Worm (Caenorhabditis elegans) whole organism, young adult: ENCODE results near the gene C01B10.9.

Experiments used
- B0019.2 ChIP-seq: fragments of 200-800 bp; sonication (Bioruptor generic); conservative IDR thresholded peaks from 2 replicates; pipeline ENCODE4 v1.3.6; 2022; ENCODE audit warnings: missing genetic modification reagents, missing genetic modification characterization, missing compliant biosample characterization
- B0261.1 ChIP-seq: sonication (generic microtip); optimal IDR thresholded peaks from 2 replicates; lab custom pipeline; 2016; ENCODE audit warnings: mild to moderate bottlenecking, missing genetic modification characterization, moderate library complexity, missing compliant biosample characterization
- F37B4.10 ChIP-seq: fragments of 200-800 bp; sonication (Bioruptor generic); IDR thresholded peaks from 2 replicates; pipeline ENCODE4 v1.3.6; 2022; ENCODE audit warnings: missing genetic modification characterization, missing compliant biosample characterization
- Y56A3A.18 ChIP-seq: fragments of 200-800 bp; sonication (Bioruptor generic); IDR thresholded peaks from 2 replicates; pipeline ENCODE4 v1.3.6; 2022; ENCODE audit warnings: missing genetic modification reagents, missing genetic modification characterization, missing compliant biosample characterization
- Y79H2A.3 ChIP-seq: fragments of 200-800 bp; sonication (Bioruptor generic); conservative IDR thresholded peaks from 2 replicates; pipeline ENCODE4 v1.3.6; 2022; ENCODE audit warnings: missing genetic modification reagents, missing genetic modification characterization, missing compliant biosample characterization
- atf-7 ChIP-seq: sonication (generic microtip); optimal IDR thresholded peaks from 2 replicates; lab custom pipeline; 2017; ENCODE audit warnings: mild to moderate bottlenecking, missing genetic modification characterization, missing compliant biosample characterization
- athp-1 ChIP-seq: sonication (generic microtip); optimal IDR thresholded peaks from 2 replicates; lab custom pipeline; 2017; ENCODE audit warnings: mild to moderate bottlenecking, missing genetic modification characterization, missing compliant biosample characterization
- attf-6 ChIP-seq: fragments of 200-800 bp; sonication (Bioruptor generic); IDR thresholded peaks from 2 replicates; pipeline ENCODE4 v1.3.6; 2022; ENCODE audit warnings: missing genetic modification reagents, missing genetic modification characterization, missing compliant biosample characterization
- cebp-1 ChIP-seq, 2 experiments: fragments of 200-800 bp in 1 of 2; sonication (Bioruptor generic) in 1 of 2; sonication (generic microtip) in 1 of 2; IDR thresholded peaks in 1 of 2; optimal IDR thresholded peaks in 1 of 2; 2 replicates each; pipeline versions ENCODE4 v1.3.6 to Lab custom; 2017 to 2022; ENCODE audit warnings: missing compliant biosample characterization in 2 of 2, missing genetic modification characterization in 2 of 2, mild to moderate bottlenecking in 1 of 2, missing genetic modification reagents in 1 of 2, moderate library complexity in 1 of 2
- ceh-100 ChIP-seq: fragments of 200-800 bp; sonication (Bioruptor generic); IDR thresholded peaks from 2 replicates; pipeline ENCODE4 v1.3.6; 2022; ENCODE audit warnings: missing genetic modification reagents, missing genetic modification characterization, missing compliant biosample characterization
- ceh-79 ChIP-seq: sonication (generic microtip); optimal IDR thresholded peaks from 2 replicates; lab custom pipeline; 2017; ENCODE audit warnings: mild to moderate bottlenecking, missing genetic modification characterization, missing compliant biosample characterization
- chd-7 ChIP-seq: sonication (generic microtip); optimal IDR thresholded peaks from 2 replicates; lab custom pipeline; 2016; ENCODE audit warnings: mild to moderate bottlenecking, missing genetic modification characterization, moderate library complexity, missing compliant biosample characterization
- dpl-1 ChIP-seq: fragments of 150-350 bp; optimal IDR thresholded peaks from 2 replicates; lab custom pipeline; 2014; ENCODE audit warnings: missing biosample characterization, missing genetic modification reagents, missing genetic modification characterization
- efl-1 ChIP-seq: fragments of 150-350 bp; optimal IDR thresholded peaks from 2 replicates; lab custom pipeline; 2014; ENCODE audit warnings: missing biosample characterization, missing genetic modification reagents, missing genetic modification characterization
- ekl-4 ChIP-seq: fragments of 200-800 bp; sonication (Bioruptor generic); IDR thresholded peaks from 2 replicates; pipeline ENCODE4 v1.3.6; 2022; ENCODE audit warnings: missing genetic modification reagents, missing genetic modification characterization, missing compliant biosample characterization
- gei-17 ChIP-seq: fragments of 200-800 bp; sonication (Bioruptor generic); optimal IDR thresholded peaks from 2 replicates; lab custom pipeline; 2018; ENCODE audit warnings: mild to moderate bottlenecking, missing genetic modification characterization, missing compliant biosample characterization
- lag-1 ChIP-seq: fragments of 200-800 bp; sonication (Bioruptor generic); IDR thresholded peaks from 2 replicates; pipeline ENCODE4 v1.3.6; 2022; ENCODE audit warnings: missing genetic modification reagents, missing genetic modification characterization, missing compliant biosample characterization
- let-607 ChIP-seq, 2 experiments: fragments of 200-800 bp in 1 of 2; sonication (Bioruptor generic) in 1 of 2; sonication (generic microtip) in 1 of 2; optimal IDR thresholded peaks; 2 replicates each; lab custom pipeline; 2016 to 2018; ENCODE audit warnings: mild to moderate bottlenecking in 2 of 2, missing compliant biosample characterization in 2 of 2, missing genetic modification characterization in 2 of 2, moderate library complexity in 2 of 2, missing genotype in 1 of 2
- lin-40 ChIP-seq: sonication (generic microtip); optimal IDR thresholded peaks from 2 replicates; lab custom pipeline; 2016; ENCODE audit warnings: missing genetic modification characterization, mild to moderate bottlenecking, missing compliant biosample characterization, missing genotype, missing genetic modification reagents
- lin-54 ChIP-seq: fragments of 200-800 bp; sonication (Bioruptor generic); optimal IDR thresholded peaks from 2 replicates; lab custom pipeline; 2018; ENCODE audit warnings: mild to moderate bottlenecking, missing genetic modification characterization, missing compliant biosample characterization
- lir-1 ChIP-seq: fragments of 200-800 bp; sonication (Bioruptor generic); conservative IDR thresholded peaks from 2 replicates; pipeline ENCODE4 v1.3.6; 2022; ENCODE audit warnings: missing genetic modification reagents, missing genetic modification characterization, missing compliant biosample characterization
- lsy-27 ChIP-seq: sonication (generic microtip); optimal IDR thresholded peaks from 2 replicates; lab custom pipeline; 2017; ENCODE audit warnings: missing genetic modification characterization, mild to moderate bottlenecking, missing compliant biosample characterization, antibody characterized with exemption, missing genotype, borderline replicate concordance; ENCODE audit not compliant: insufficient read depth
- madf-8 ChIP-seq: fragments of 200-800 bp; sonication (Bioruptor generic); conservative IDR thresholded peaks from 2 replicates; pipeline ENCODE4 v1.3.6; 2022; ENCODE audit warnings: missing genetic modification reagents, missing genetic modification characterization, missing compliant biosample characterization
- mcd-1 ChIP-seq: fragments of 200-800 bp; sonication (Bioruptor generic); IDR thresholded peaks from 2 replicates; pipeline ENCODE4 v1.3.6; 2022; ENCODE audit warnings: missing genetic modification reagents, missing genetic modification characterization, missing compliant biosample characterization
- nhr-179 ChIP-seq: sonication (generic microtip); optimal IDR thresholded peaks from 2 replicates; lab custom pipeline; 2016; ENCODE audit warnings: mild to moderate bottlenecking, missing genetic modification characterization, missing compliant biosample characterization
- nhr-80 ChIP-seq: sonication (generic microtip); optimal IDR thresholded peaks from 2 replicates; lab custom pipeline; 2016; ENCODE audit warnings: missing genetic modification characterization, missing compliant biosample characterization
- pha-4 ChIP-seq: fragments of 150-350 bp; sonication (generic microtip); optimal IDR thresholded peaks from 2 replicates; lab custom pipeline; 2014; ENCODE audit warnings: missing biosample characterization, missing genetic modification reagents, missing genetic modification characterization
- rcor-1 ChIP-seq: fragments of 200-800 bp; sonication (Bioruptor generic); IDR thresholded peaks from 2 replicates; pipeline ENCODE4 v1.3.6; 2022; ENCODE audit warnings: missing genetic modification reagents, missing genetic modification characterization, missing compliant biosample characterization
- repo-1 ChIP-seq: sonication (generic microtip); optimal IDR thresholded peaks from 2 replicates; lab custom pipeline; 2017; ENCODE audit warnings: mild to moderate bottlenecking, missing genetic modification characterization, missing compliant biosample characterization
- tbx-9 ChIP-seq: sonication (generic microtip); optimal IDR thresholded peaks from 2 replicates; lab custom pipeline; 2016; ENCODE audit warnings: borderline replicate concordance, missing genetic modification characterization, inconsistent platforms, missing compliant biosample characterization
- ztf-28 ChIP-seq: fragments of 200-800 bp; sonication (Bioruptor generic); IDR thresholded peaks from 2 replicates; pipeline ENCODE4 v1.3.6; 2022; ENCODE audit warnings: missing genetic modification reagents, missing genetic modification characterization, missing compliant biosample characterization

The C01B10.9 gene

ce11 chrIV:6602376-6602775 lies 29.6 kb upstream of the C01B10.9 start, which contains the start of gene F15B10.3:
TSS of gene F15B10.3 (plus strand) at chrIV:6602676.
- TF ChIP-seq tbx-9 (tag; lab: Kevin White, UChicago) (no peak), repo-1 (no peak), F37B4.10 (GFP tag; lab: Robert Waterston, UW) (no peak)

- TF ChIP-seq repo-1 (peak; percentile 53), chd-7 (tag; lab: Kevin White, UChicago) (peak; percentile 8), pha-4 (tag; lab: Kevin White, UChicago) (no peak)
These were observed 28.5 kb upstream of the C01B10.9 start for ce11 chrIV:6603549-6603948.

- no peak for TF ChIP-seq madf-8
- no peak for TF ChIP-seq atf-7 (tag; lab: Kevin White, UChicago)
- TF ChIP-seq Y79H2A.3 (GFP tag; lab: Robert Waterston, UW): no peak
- TF ChIP-seq ekl-4 (GFP tag; lab: Robert Waterston, UW): no peak
- TF ChIP-seq attf-6 (GFP tag; lab: Robert Waterston, UW): no peak
- no peak for TF ChIP-seq athp-1 (tag; lab: Kevin White, UChicago)
- TF ChIP-seq ceh-79 (tag; lab: Kevin White, UChicago): no peak
- TF ChIP-seq gei-17 (GFP tag; lab: Kevin White, UChicago): no peak
- TF ChIP-seq ztf-28 (GFP tag; lab: Robert Waterston, UW): no peak
- no peak for TF ChIP-seq lsy-27 (tag; lab: Kevin White, UChicago)
- TF ChIP-seq lir-1 (GFP tag; lab: Robert Waterston, UW): no peak
- TF ChIP-seq Y56A3A.18 (GFP tag; lab: Robert Waterston, UW): no peak
- no peak for TF ChIP-seq rcor-1 (GFP tag; lab: Robert Waterston, UW)
- TF ChIP-seq efl-1: no peak
- TF ChIP-seq B0019.2 (GFP tag; lab: Robert Waterston, UW): no peak
- TF ChIP-seq ceh-100 (GFP tag; lab: Robert Waterston, UW): no peak
- TF ChIP-seq nhr-179 (tag; lab: Kevin White, UChicago): no peak
- TF ChIP-seq lag-1 (GFP tag; lab: Robert Waterston, UW): no peak
- no peak for TF ChIP-seq let-607 (tag; optimal IDR thresholded peaks at IDR 0.05; lab: Kevin White, UChicago)
These were observed 26.2 kb upstream of the C01B10.9 start, which contains the start of gene nstp-2 for ce11 chrIV:6605863-6606262. TSS of gene nstp-2 (minus strand) at chrIV:6606188.

- TF ChIP-seq cebp-1 (GFP tag; IDR thresholded peaks at IDR 0.05; lab: Robert Waterston, UW) (no peak), cebp-1 (tag; optimal IDR thresholded peaks at IDR 0.05; lab: Kevin White, UChicago) (peak; percentile 5), B0261.1 (tag; lab: Kevin White, UChicago) (no peak), mcd-1 (GFP tag; lab: Robert Waterston, UW) (no peak), lin-54 (no peak)
- TF ChIP-seq, all 124 proteins: peak for 1
These were observed 25.4 kb upstream of the C01B10.9 start for ce11 chrIV:6606587-6606986.

- no peak for TF ChIP-seq dpl-1 (GFP tag; lab: Kevin White, UChicago)
- TF ChIP-seq lin-40: no peak
- peak; percentile 6 for TF ChIP-seq nhr-80 (tag; lab: Kevin White, UChicago)
These were observed 25.0 kb upstream of the C01B10.9 start for ce11 chrIV:6607059-6607458.
